Fruit fly (Drosophila melanogaster) whole organism, embryonic: ENCODE data around the gene Cyp9f2.

Source experiments
- CG10267 ChIP-seq: fragments of 200-800 bp; sonication (Bioruptor generic); optimal IDR thresholded peaks from 2 replicates; lab custom pipeline; 2018; ENCODE audit warnings: missing biosample characterization, mild to moderate bottlenecking, missing genetic modification characterization, moderate library complexity
- CG10543 ChIP-seq: fragments of 200-800 bp; sonication (Bioruptor generic); optimal IDR thresholded peaks from 3 replicates; lab custom pipeline; 2017; ENCODE audit warnings: missing biosample characterization, mild to moderate bottlenecking, missing genetic modification characterization, moderate library complexity
- CG12391 ChIP-seq: fragments of 200-800 bp; sonication (Bioruptor generic); optimal IDR thresholded peaks from 3 replicates; lab custom pipeline; 2018; ENCODE audit warnings: missing biosample characterization, mild to moderate bottlenecking, missing genetic modification characterization, moderate library complexity
- CG13287 ChIP-seq: fragments of 200-800 bp; sonication (Bioruptor generic); IDR thresholded peaks from 2 replicates; pipeline ENCODE4 v1.3.6; 2022; ENCODE audit warnings: missing biosample characterization, missing genetic modification characterization; ENCODE audit not compliant: partially characterized antibody
- CG15514 ChIP-seq: fragments of 200-800 bp; sonication (Bioruptor generic); optimal IDR thresholded peaks from 3 replicates; lab custom pipeline; 2017; ENCODE audit warnings: missing biosample characterization, missing genetic modification characterization, mild to moderate bottlenecking, moderate library complexity, missing genetic modification reagents
- CG17186 ChIP-seq: fragments of 200-800 bp; sonication (Bioruptor generic); optimal IDR thresholded peaks from 3 replicates; lab custom pipeline; 2017; ENCODE audit warnings: missing biosample characterization, missing genetic modification reagents, missing genetic modification characterization
- CG17328 ChIP-seq: fragments of 200-800 bp; sonication (Bioruptor generic); IDR thresholded peaks from 2 replicates; pipeline ENCODE4 v1.3.6; 2022; ENCODE audit warnings: missing biosample characterization, missing genetic modification characterization
- CG17829 ChIP-seq: fragments of 200-800 bp; optimal IDR thresholded peaks from 2 replicates; lab custom pipeline; 2019; ENCODE audit warnings: missing biosample characterization, mild to moderate bottlenecking, missing genetic modification characterization, moderate library complexity
- CG2120 ChIP-seq: fragments of 200-800 bp; sonication (Bioruptor generic); optimal IDR thresholded peaks from 3 replicates; lab custom pipeline; 2016; ENCODE audit warnings: missing biosample characterization, missing genetic modification characterization
- CG2129 ChIP-seq: fragments of 200-800 bp; sonication (Bioruptor generic); IDR thresholded peaks from 2 replicates; pipeline ENCODE4 v1.3.6; 2022; ENCODE audit warnings: missing biosample characterization, missing genetic modification characterization; ENCODE audit not compliant: partially characterized antibody
- CG2712 ChIP-seq: fragments of 200-800 bp; optimal IDR thresholded peaks from 3 replicates; lab custom pipeline; 2019; ENCODE audit warnings: missing biosample characterization, mild to moderate bottlenecking, missing genetic modification characterization, moderate library complexity
- CG34224 ChIP-seq: fragments of 200-800 bp; sonication (Bioruptor generic); IDR thresholded peaks from 3 replicates; pipeline ENCODE4 v1.3.6; 2022; ENCODE audit warnings: missing biosample characterization, missing genetic modification characterization; ENCODE audit not compliant: partially characterized antibody
- CG42726 ChIP-seq: fragments of 200-800 bp; sonication (Bioruptor generic); IDR thresholded peaks from 2 replicates; pipeline ENCODE4 v1.3.6; 2022; ENCODE audit warnings: missing biosample characterization, missing genetic modification characterization; ENCODE audit not compliant: partially characterized antibody
- CG4617 ChIP-seq: fragments of 200-800 bp; sonication (Bioruptor generic); optimal IDR thresholded peaks from 3 replicates; lab custom pipeline; 2016; ENCODE audit warnings: missing biosample characterization, missing genetic modification characterization, borderline replicate concordance
- CG5245 ChIP-seq: fragments of 200-800 bp; sonication (Bioruptor generic); optimal IDR thresholded peaks from 3 replicates; lab custom pipeline; 2016; ENCODE audit warnings: missing biosample characterization, missing genetic modification characterization
- CG7745 ChIP-seq: fragments of 200-800 bp; sonication (Bioruptor generic); optimal IDR thresholded peaks from 2 replicates; lab custom pipeline; 2018; ENCODE audit warnings: missing biosample characterization, mild to moderate bottlenecking, missing genetic modification characterization, moderate library complexity
- CG7963 ChIP-seq: fragments of 200-800 bp; sonication (Bioruptor generic); IDR thresholded peaks from 3 replicates; pipeline ENCODE4 v1.3.6; 2022; ENCODE audit warnings: missing biosample characterization, missing genetic modification characterization; ENCODE audit not compliant: partially characterized antibody
- CHES-1-like ChIP-seq: fragments of 200-800 bp; sonication (Bioruptor generic); optimal IDR thresholded peaks from 2 replicates; lab custom pipeline; 2016; ENCODE audit warnings: missing biosample characterization, missing genetic modification characterization
- Dll ChIP-seq: fragments of 200-800 bp; sonication (Bioruptor generic); IDR thresholded peaks from 4 replicates; pipeline ENCODE4 v1.3.6; 2022; ENCODE audit warnings: missing biosample characterization, missing genetic modification characterization; ENCODE audit not compliant: partially characterized antibody
- Ets97D ChIP-seq: fragments of 200-800 bp; sonication (Bioruptor generic); optimal IDR thresholded peaks from 3 replicates; lab custom pipeline; 2016; ENCODE audit warnings: missing biosample characterization, missing genetic modification characterization
- HLH4C ChIP-seq: fragments of 200-800 bp; sonication (Bioruptor generic); IDR thresholded peaks from 3 replicates; pipeline ENCODE4 v1.3.6; 2022; ENCODE audit warnings: missing biosample characterization, missing genetic modification characterization; ENCODE audit not compliant: partially characterized antibody
- Kr ChIP-seq: fragments of 200-800 bp; sonication (Bioruptor generic); optimal IDR thresholded peaks from 2 replicates; lab custom pipeline; 2017; ENCODE audit warnings: missing biosample characterization, mild to moderate bottlenecking, missing genetic modification characterization
- NC2α ChIP-seq: fragments of 200-800 bp; sonication (Bioruptor generic); optimal IDR thresholded peaks from 2 replicates; lab custom pipeline; 2016; ENCODE audit warnings: missing biosample characterization, missing genetic modification characterization
- NC2β ChIP-seq: fragments of 200-800 bp; sonication (Bioruptor generic); optimal IDR thresholded peaks from 2 replicates; lab custom pipeline; 2016; ENCODE audit warnings: missing biosample characterization, missing genetic modification characterization
- Scr ChIP-seq: fragments of 200-800 bp; sonication (Bioruptor generic); IDR thresholded peaks from 2 replicates; pipeline ENCODE4 v1.3.6; 2022; ENCODE audit warnings: missing biosample characterization, missing genetic modification characterization; ENCODE audit not compliant: partially characterized antibody
- Sin3A ChIP-seq: fragments of >200 bp; optimal IDR thresholded peaks from 2 replicates; lab custom pipeline; 2018
- YL-1 ChIP-seq: fragments of 200-800 bp; sonication (Bioruptor generic); optimal IDR thresholded peaks from 3 replicates; lab custom pipeline; 2017; ENCODE audit warnings: missing biosample characterization, mild to moderate bottlenecking, missing genetic modification characterization
- ci ChIP-seq: fragments of 200-800 bp; sonication (Bioruptor generic); IDR thresholded peaks from 3 replicates; pipeline ENCODE4 v1.3.6; 2022; ENCODE audit warnings: missing biosample characterization, missing genetic modification characterization
- ewg ChIP-seq: fragments of 200-800 bp; sonication (Bioruptor generic); optimal IDR thresholded peaks from 3 replicates; lab custom pipeline; 2017; ENCODE audit warnings: mild to moderate bottlenecking, missing biosample characterization, missing genetic modification reagents, missing genetic modification characterization
- gcm ChIP-seq: fragments of 200-800 bp; sonication (Bioruptor generic); optimal IDR thresholded peaks from 2 replicates; lab custom pipeline; 2019; ENCODE audit warnings: missing biosample characterization, mild to moderate bottlenecking, missing genetic modification characterization, moderate library complexity
- hb ChIP-seq: fragments of 200-800 bp; sonication (Bioruptor generic); IDR thresholded peaks from 3 replicates; pipeline ENCODE4 v1.3.6; 2022; ENCODE audit warnings: missing biosample characterization, missing genetic modification characterization; ENCODE audit not compliant: partially characterized antibody
- hbn ChIP-seq: fragments of 200-800 bp; sonication (Bioruptor generic); IDR thresholded peaks from 2 replicates; pipeline ENCODE4 v1.3.6; 2022; ENCODE audit warnings: missing biosample characterization, missing genetic modification characterization; ENCODE audit not compliant: partially characterized antibody
- insv ChIP-seq, 2 experiments: fragments of 200-800 bp; sonication (Bioruptor generic); optimal IDR thresholded peaks; 3 replicates each; lab custom pipeline; 2016 to 2018; ENCODE audit warnings: missing biosample characterization in 2 of 2, missing genetic modification characterization in 2 of 2
- inv ChIP-seq: fragments of 200-800 bp; sonication (Bioruptor generic); IDR thresholded peaks from 2 replicates; pipeline ENCODE4 v1.3.6; 2022; ENCODE audit warnings: missing biosample characterization, missing genetic modification characterization; ENCODE audit not compliant: partially characterized antibody
- knrl ChIP-seq: fragments of 200-800 bp; sonication (Bioruptor generic); IDR thresholded peaks from 3 replicates; pipeline ENCODE4 v1.3.6; 2022; ENCODE audit warnings: missing biosample characterization, missing genetic modification characterization; ENCODE audit not compliant: partially characterized antibody
- lbe ChIP-seq: fragments of 200-800 bp; sonication (Bioruptor generic); optimal IDR thresholded peaks from 2 replicates; lab custom pipeline; 2016; ENCODE audit warnings: missing biosample characterization, mild to moderate bottlenecking, missing genetic modification characterization
- nerfin-2 ChIP-seq: fragments of 200-800 bp; sonication (Bioruptor generic); IDR thresholded peaks from 2 replicates; pipeline ENCODE4 v1.3.6; 2022; ENCODE audit warnings: missing biosample characterization, missing genetic modification characterization; ENCODE audit not compliant: partially characterized antibody
- nmo ChIP-seq: fragments of 200-800 bp; sonication (Bioruptor generic); optimal IDR thresholded peaks from 2 replicates; lab custom pipeline; 2018; ENCODE audit warnings: missing biosample characterization, mild to moderate bottlenecking, missing genetic modification characterization, moderate library complexity
- onecut ChIP-seq: fragments of 200-800 bp; sonication (Bioruptor generic); IDR thresholded peaks from 2 replicates; pipeline ENCODE4 v1.3.6; 2022; ENCODE audit warnings: missing biosample characterization, missing genetic modification characterization
- pros ChIP-seq: fragments of 200-800 bp; sonication (Bioruptor generic); optimal IDR thresholded peaks from 3 replicates; lab custom pipeline; 2019; ENCODE audit warnings: missing biosample characterization, mild to moderate bottlenecking, missing genetic modification characterization, moderate library complexity
- row ChIP-seq: fragments of 200-800 bp; sonication (Bioruptor generic); IDR thresholded peaks from 3 replicates; pipeline ENCODE4 v1.3.6; 2022; ENCODE audit warnings: missing biosample characterization, missing genetic modification characterization
- sd ChIP-seq: fragments of 200-800 bp; sonication (Bioruptor generic); optimal IDR thresholded peaks from 3 replicates; lab custom pipeline; 2018; ENCODE audit warnings: missing biosample characterization, mild to moderate bottlenecking, missing genetic modification characterization, moderate library complexity
- sens ChIP-seq: fragments of 200-800 bp; sonication (Bioruptor generic); peaks from one replicate; lab custom pipeline; 2016; ENCODE audit warnings: missing biosample characterization, missing genetic modification characterization
- stwl ChIP-seq: fragments of 200-800 bp; sonication (Bioruptor generic); optimal IDR thresholded peaks from 3 replicates; lab custom pipeline; 2018; ENCODE audit warnings: missing biosample characterization, mild to moderate bottlenecking, missing genetic modification characterization, moderate library complexity
- sug ChIP-seq: fragments of 200-800 bp; optimal IDR thresholded peaks from 2 replicates; lab custom pipeline; 2019; ENCODE audit warnings: missing biosample characterization, mild to moderate bottlenecking, missing genetic modification characterization, moderate library complexity
- unc-4 ChIP-seq: fragments of 200-800 bp; sonication (Bioruptor generic); IDR thresholded peaks from 2 replicates; pipeline ENCODE4 v1.3.6; 2022; ENCODE audit warnings: missing biosample characterization, missing genetic modification characterization; ENCODE audit not compliant: partially characterized antibody
- usp ChIP-seq: fragments of >200 bp; optimal IDR thresholded peaks from 2 replicates; lab custom pipeline; 2017; ENCODE audit warnings: missing biosample characterization, missing genetic modification characterization

The Cyp9f2 gene

DNA sequence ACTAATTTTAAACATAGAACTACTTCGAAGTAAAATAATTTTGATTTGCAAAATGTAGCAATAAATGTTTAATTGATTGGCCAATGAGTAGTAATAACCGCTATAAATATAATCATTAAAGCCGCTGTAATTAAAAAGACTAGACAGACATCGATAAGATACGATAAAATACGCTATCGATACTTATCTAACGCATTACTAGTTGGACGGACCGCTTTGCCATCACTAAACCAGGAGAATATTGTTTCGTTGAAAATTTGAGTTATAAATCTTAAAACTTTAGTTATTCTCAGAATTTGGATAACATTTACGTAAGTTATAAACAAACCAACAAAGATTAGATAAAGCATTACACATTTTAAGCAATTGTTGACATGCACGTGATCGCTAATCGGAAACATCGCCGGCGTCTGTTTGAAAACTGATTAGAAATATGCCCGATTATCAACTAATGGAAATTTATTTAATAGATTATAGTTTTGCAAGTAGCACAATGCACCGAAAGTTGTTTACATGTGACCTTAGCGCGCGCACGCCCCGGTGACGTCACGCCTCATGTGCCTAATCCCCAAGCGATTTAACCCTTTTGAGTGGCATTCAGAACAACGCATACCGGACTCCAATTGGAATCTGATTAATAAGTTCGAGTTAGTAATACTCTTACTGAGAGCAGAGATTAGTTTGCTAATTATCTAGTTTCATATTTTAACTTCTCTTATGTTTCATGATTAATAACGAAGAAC lies 33.7 kb upstream of the Cyp9f2 start, which contains the start of gene Desat1 (continued):
- peak; percentile 79 for TF ChIP-seq hb
- TF ChIP-seq CG42726 (GFP tag; lab: Robert Waterston, UW), result peak; percentile 58; the same call in 1 of the 2 replicates
- TF ChIP-seq CG17829, result peak; percentile 15
- TF ChIP-seq CG7745 (tag; lab: Kevin White, UChicago), result no peak
- TF ChIP-seq gcm (GFP tag; lab: Kevin White, UChicago), result peak; percentile 27
- no peak for TF ChIP-seq Sin3A (lab: Kevin White, UChicago)
- TF ChIP-seq nmo (GFP tag; lab: Kevin White, UChicago), result peak; percentile 22
- TF ChIP-seq knrl (GFP tag; lab: Robert Waterston, UW), result peak; percentile 90
- TF ChIP-seq insv (GFP tag; optimal IDR thresholded peaks at IDR 0.05; lab: Kevin White, UChicago), result peak; percentile 86 to 97
- peak; percentile 94 for TF ChIP-seq CG34224
- TF ChIP-seq CG17186, result peak; percentile 12
- TF ChIP-seq onecut (GFP tag; lab: Robert Waterston, UW), result no peak
- TF ChIP-seq Dll (GFP tag; lab: Robert Waterston, UW), result peak; percentile 93
- peak; percentile 91 for TF ChIP-seq Scr (GFP tag; lab: Robert Waterston, UW)
- no peak for TF ChIP-seq CG5245 (GFP tag; lab: Kevin White, UChicago)
- TF ChIP-seq sd (tag; lab: Kevin White, UChicago), result peak; percentile 29
- peak; percentile 88 for TF ChIP-seq CG7963 (GFP tag; lab: Robert Waterston, UW)
- peak; percentile 98 for TF ChIP-seq Kr (GFP tag; lab: Kevin White, UChicago)
- TF ChIP-seq usp (GFP tag; lab: Kevin White, UChicago), result no peak
- TF ChIP-seq nerfin-2 (GFP tag; lab: Robert Waterston, UW), result peak; percentile 77
- TF ChIP-seq inv (GFP tag; lab: Robert Waterston, UW), result peak; percentile 82
- TF ChIP-seq HLH4C, result peak; percentile 89
- TF ChIP-seq CG2120 (GFP tag; lab: Kevin White, UChicago), result peak; percentile 51
- TF ChIP-seq unc-4 (GFP tag; lab: Robert Waterston, UW), result peak; percentile 93
- peak; percentile 55 for TF ChIP-seq YL-1
- peak; percentile 41 for TF ChIP-seq CG15514
- TF ChIP-seq CG10543 (GFP tag; lab: Kevin White, UChicago), result peak; percentile 31
- peak; percentile 60 for TF ChIP-seq row (GFP tag; lab: Robert Waterston, UW)
- peak; percentile 4 for TF ChIP-seq NC2β (GFP tag; lab: Kevin White, UChicago)
- no peak for TF ChIP-seq CG17328 (GFP tag; lab: Robert Waterston, UW)
- peak; percentile 94 for TF ChIP-seq CG13287 (GFP tag; lab: Robert Waterston, UW)
- TF ChIP-seq ewg, result no peak
- peak; percentile 50 for TF ChIP-seq CG10267 (tag; lab: Kevin White, UChicago)
- peak; percentile 5 for TF ChIP-seq CHES-1-like (GFP tag; lab: Kevin White, UChicago)
- TF ChIP-seq CG2712 (tag; lab: Kevin White, UChicago), result peak; percentile 38
- TF ChIP-seq sug (tag; lab: Kevin White, UChicago), result peak; percentile 22
- peak; percentile 69 for TF ChIP-seq sens (GFP tag; lab: Kevin White, UChicago)
- peak; percentile 72 for TF ChIP-seq CG2129
- TF ChIP-seq CG12391 (tag; lab: Kevin White, UChicago), result peak; percentile 20
- TF ChIP-seq Ets97D (GFP tag; lab: Kevin White, UChicago), result peak; percentile 51
- peak; percentile 50 for TF ChIP-seq lbe
- TF ChIP-seq stwl (tag; lab: Kevin White, UChicago), result peak; percentile 86
- no peak for TF ChIP-seq ci
- TF ChIP-seq CG4617 (GFP tag; lab: Kevin White, UChicago), result peak; percentile 49
- TF ChIP-seq pros (GFP tag; lab: Kevin White, UChicago), result no peak
- no peak for TF ChIP-seq NC2α (GFP tag; lab: Kevin White, UChicago)
- peak; percentile 89 for TF ChIP-seq hbn (GFP tag; lab: Robert Waterston, UW)
